Fruit fly (Drosophila melanogaster) whole organism, wandering third instar larva: ENCODE results near the gene mio.

ENCODE experiments used
- CrebA ChIP-seq: fragments of 200-800 bp; sonication (Bioruptor generic); optimal IDR thresholded peaks from 2 replicates; lab custom pipeline; 2016; ENCODE audit warnings: missing biosample characterization, mild to moderate bottlenecking, missing genetic modification characterization, borderline replicate concordance
- HLH106 ChIP-seq: fragments of 200-800 bp; optimal IDR thresholded peaks from 3 replicates; lab custom pipeline; 2019; ENCODE audit warnings: missing biosample characterization, mild to moderate bottlenecking, missing genetic modification characterization, moderate library complexity
- Myc ChIP-seq: fragments of >200 bp; optimal IDR thresholded peaks from 2 replicates; lab custom pipeline; 2017
- brk ChIP-seq: fragments of 200-800 bp; sonication (Bioruptor generic); optimal IDR thresholded peaks from 2 replicates; lab custom pipeline; 2016; ENCODE audit warnings: missing biosample characterization, mild to moderate bottlenecking, missing genetic modification characterization
- dsf ChIP-seq: sonication (Bioruptor generic); optimal IDR thresholded peaks from 2 replicates; lab custom pipeline; 2016; ENCODE audit warnings: missing biosample characterization, missing genetic modification characterization, borderline replicate concordance
- h ChIP-seq: fragments of 200-800 bp; sonication (Bioruptor generic); optimal IDR thresholded peaks from 3 replicates; lab custom pipeline; 2016; ENCODE audit warnings: missing biosample characterization, mild to moderate bottlenecking, missing genetic modification characterization
- lola ChIP-seq: fragments of >200 bp; optimal IDR thresholded peaks from 2 replicates; lab custom pipeline; 2017; ENCODE audit warnings: missing biosample characterization, missing genetic modification characterization
- pan ChIP-seq: fragments of >200 bp; optimal IDR thresholded peaks from 2 replicates; lab custom pipeline; 2017
- psq ChIP-seq: fragments of 200-800 bp; sonication (Bioruptor generic); optimal IDR thresholded peaks from 3 replicates; lab custom pipeline; 2017; ENCODE audit warnings: missing biosample characterization, mild to moderate bottlenecking, missing genetic modification characterization, moderate library complexity
- woc ChIP-seq: sonication (Bioruptor generic); optimal IDR thresholded peaks from 2 replicates; lab custom pipeline; 2016; ENCODE audit warnings: missing biosample characterization, mild to moderate bottlenecking, missing genetic modification characterization

dm6 chr2L:2171366-2172078, 45.6 kb upstream of the mio start:
- TF ChIP-seq pan (lab: Kevin White, UChicago) = no peak
- TF ChIP-seq HLH106 (tag; lab: Kevin White, UChicago) = peak; percentile 25
- TF ChIP-seq Myc (lab: Kevin White, UChicago) = no peak
- TF ChIP-seq dsf (GFP tag; lab: Kevin White, UChicago) = no peak
- TF ChIP-seq CrebA = peak; percentile 60
- peak; percentile 54 for TF ChIP-seq h (GFP tag; lab: Kevin White, UChicago)
- TF ChIP-seq brk (GFP tag; lab: Kevin White, UChicago) = peak; percentile 68
- no peak for TF ChIP-seq woc (GFP tag; lab: Kevin White, UChicago)
- peak; percentile 69 for TF ChIP-seq psq (GFP tag; lab: Kevin White, UChicago)
- no peak for TF ChIP-seq lola (GFP tag; lab: Kevin White, UChicago)
